Worm (Caenorhabditis elegans): ENCODE results near the gene rol-3.

Gene rol-3

DNA sequence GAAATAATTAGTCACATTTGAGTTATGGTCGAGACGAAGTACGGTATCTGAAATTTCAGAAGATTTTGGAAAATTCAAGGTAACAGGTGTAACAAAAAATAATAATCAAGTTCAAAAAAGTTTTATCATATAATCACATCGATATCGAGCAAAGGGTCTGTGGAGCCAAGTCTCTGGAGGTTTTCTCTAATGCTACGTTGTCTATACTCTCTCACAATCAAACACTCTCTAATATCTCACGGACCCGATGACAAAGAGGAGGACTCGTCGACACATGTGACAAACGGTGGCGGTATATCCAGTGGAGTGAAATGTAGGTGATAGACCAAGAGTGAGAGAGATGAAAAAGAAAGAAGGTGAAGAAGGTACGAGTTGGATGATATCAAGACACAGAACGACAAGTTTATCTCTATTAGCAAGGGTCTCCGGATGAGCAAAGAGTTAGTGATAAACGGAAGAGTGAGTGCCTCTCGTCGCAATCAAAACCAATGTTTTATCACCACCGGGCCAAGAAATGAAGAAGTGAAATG is 42.3 kb downstream of the rol-3 start, which contains the start of gene F20D6.10:
F20D6.10 (minus strand) TSS at position 51 of the 530 bp plus-strand sequence.
- peak; percentile 34 for TF ChIP-seq nhr-11 (tag; optimal IDR thresholded peaks at IDR 0.05)
- peak in 1 of 2 experiments; percentile 33 for TF ChIP-seq unc-62 (GFP tag; optimal IDR thresholded peaks at IDR 0.05 in 1 of 2)
- TF ChIP-seq unc-62 (tag; optimal IDR thresholded peaks at IDR 0.05), result no peak
- TF ChIP-seq hlh-30 (tag; optimal IDR thresholded peaks at IDR 0.05; ENCODE audit: insufficient read depth), result peak; percentile 41
- TF ChIP-seq spr-1 (tag; optimal IDR thresholded peaks at IDR 0.05), result no peak
- peak in 1 of 2 experiments; percentile 55 for TF ChIP-seq daf-16 (GFP tag; optimal IDR thresholded peaks at IDR 0.05)
- no peak for TF ChIP-seq daf-16 (tag; optimal IDR thresholded peaks at IDR 0.05)
- TF ChIP-seq rbr-2 (tag; optimal IDR thresholded peaks at IDR 0.05), result no peak
- peak; percentile 58 for TF ChIP-seq aha-1 (tag)

DNA sequence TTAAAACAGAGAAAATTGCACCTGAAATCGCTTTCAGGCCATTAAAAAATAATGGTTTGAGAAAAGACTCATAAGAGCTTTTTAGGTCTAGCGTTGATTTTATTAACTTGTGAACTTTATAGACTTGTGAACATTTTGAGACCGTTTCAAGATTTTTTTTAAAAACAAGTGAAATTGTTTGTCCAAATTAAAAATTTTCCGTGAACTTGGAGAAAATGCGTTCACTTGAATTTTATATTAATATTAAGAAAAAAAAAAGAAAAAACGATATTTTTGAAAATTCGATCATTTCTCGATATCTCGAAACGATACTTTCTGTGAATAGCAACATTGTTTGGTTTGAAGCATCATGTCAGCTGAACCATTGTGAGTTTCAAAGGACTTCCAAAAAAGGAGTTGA is 47.8 kb downstream of the rol-3 start, which contains the start of gene F20D6.1:
F20D6.1 (plus strand) TSS at position 301 of the 400 bp plus-strand sequence.
- TF ChIP-seq attf-4 (tag; optimal IDR thresholded peaks at IDR 0.05) (no peak), nhr-77 (tag; optimal IDR thresholded peaks at IDR 0.05) (no peak), ctbp-1 (GFP tag; IDR thresholded peaks at IDR 0.05) (no peak), nhr-48 (tag; optimal IDR thresholded peaks at IDR 0.05) (no peak), unc-62 (GFP tag; optimal IDR thresholded peaks at IDR 0.05 in 1 of 2) (no peak), unc-62 (tag; optimal IDR thresholded peaks at IDR 0.05) (no peak)

DNA sequence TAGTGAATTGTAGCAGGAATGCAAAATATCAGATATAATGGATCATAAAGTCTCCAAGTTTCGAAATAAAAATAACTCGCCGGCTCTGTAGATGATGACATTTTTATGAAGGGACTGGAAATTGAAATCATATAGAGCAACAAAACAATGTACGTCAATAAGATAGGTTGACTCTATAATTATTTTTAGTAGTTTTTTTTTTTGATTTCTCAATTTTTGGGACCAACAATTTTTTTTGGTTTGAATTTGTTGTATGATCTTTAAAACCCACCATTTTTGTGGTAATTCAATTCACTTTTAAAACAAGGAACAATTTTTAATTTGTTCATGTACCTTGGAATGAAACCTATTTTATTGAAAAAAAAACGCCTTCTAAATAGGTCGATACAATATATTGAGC is 48.2 kb downstream of the rol-3 start, which contains the start of gene F20D6.12:
F20D6.12 (minus strand) TSS at position 101 of the 400 bp plus-strand sequence.
- no peak for TF ChIP-seq ceh-28 (tag; optimal IDR thresholded peaks at IDR 0.05)
- TF ChIP-seq zfp-3 (GFP tag; conservative IDR thresholded peaks at IDR 0.05), result no peak
- no peak for TF ChIP-seq daf-16 (GFP tag; optimal IDR thresholded peaks at IDR 0.05)
- no peak for TF ChIP-seq daf-16 (tag; optimal IDR thresholded peaks at IDR 0.05)
- TF ChIP-seq lin-39 (tag; optimal IDR thresholded peaks at IDR 0.05), result no peak
- TF ChIP-seq mes-2 (tag; optimal IDR thresholded peaks at IDR 0.05; ENCODE audit: poor library complexity, severe bottlenecking), result no peak
- no peak for TF ChIP-seq lin-38 (GFP tag; IDR thresholded peaks at IDR 0.05)

DNA sequence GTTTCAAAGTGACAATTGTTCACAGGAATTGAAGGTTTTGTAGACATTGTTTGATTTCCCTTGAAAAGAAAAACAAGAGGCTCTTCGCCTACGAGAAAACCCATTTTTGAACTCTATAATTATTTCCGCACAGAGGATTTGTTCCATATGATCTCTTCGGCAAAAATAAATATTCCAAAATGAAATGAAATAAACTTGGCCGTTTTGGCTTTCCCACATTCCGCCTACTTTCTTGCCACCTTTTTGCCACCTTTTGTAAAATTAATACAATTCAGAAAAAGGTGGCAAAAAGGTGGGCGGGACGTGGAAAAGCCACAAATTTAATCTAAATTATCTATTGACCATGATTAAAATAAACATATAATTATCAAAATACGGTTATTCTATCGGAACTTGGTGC is 49.8 kb downstream of the rol-3 start, which contains the start of gene F20D6.15:
F20D6.15 (minus strand) TSS at position 47 of the 400 bp plus-strand sequence.
- TF ChIP-seq hif-1 (tag; optimal IDR thresholded peaks at IDR 0.05), result no peak
- peak; percentile 94 for TF ChIP-seq aha-1 (tag)
- TF ChIP-seq daf-19 (GFP tag; conservative IDR thresholded peaks at IDR 0.05), result no peak

DNA sequence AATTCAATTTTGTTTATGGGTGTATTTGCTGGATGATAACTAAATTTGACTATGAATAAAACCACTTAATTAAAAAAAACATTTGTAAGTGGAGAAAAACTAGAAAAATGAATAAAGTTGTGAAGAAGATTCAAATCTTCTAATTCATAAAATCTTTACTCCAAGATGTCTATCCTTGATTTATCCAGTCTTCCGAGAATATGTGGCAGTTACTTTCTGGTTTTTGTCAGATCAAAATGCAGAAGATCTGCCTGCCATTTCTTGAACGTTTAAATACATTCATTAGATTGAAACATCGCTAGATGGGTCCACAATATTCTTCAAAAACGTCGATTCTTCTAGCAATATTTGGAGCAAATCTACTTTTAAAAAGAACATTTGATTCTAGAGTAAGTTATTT is 52.5 kb downstream of the rol-3 start, which contains the start of gene F20D6.2:
F20D6.2 (plus strand) TSS at position 301 of the 400 bp plus-strand sequence.
- no peak for TF ChIP-seq fos-1 (tag; optimal IDR thresholded peaks at IDR 0.05)
- TF ChIP-seq spr-3 (GFP tag; optimal IDR thresholded peaks at IDR 0.05), result no peak
- no peak for TF ChIP-seq duxl-1 (tag; optimal IDR thresholded peaks at IDR 0.05; ENCODE audit: poor library complexity)
- peak; percentile 68 for TF ChIP-seq aha-1 (tag)
- TF ChIP-seq ces-1 (GFP tag; optimal IDR thresholded peaks at IDR 0.05), result no peak
- TF ChIP-seq T26A8.4 (GFP tag; IDR thresholded peaks at IDR 0.05), result no peak
- TF ChIP-seq pqm-1 (tag; optimal IDR thresholded peaks at IDR 0.05), result no peak
- TF ChIP-seq nhr-76 (tag; optimal IDR thresholded peaks at IDR 0.05), result no peak
- peak in 1 of 2 experiments; percentile 1 for TF ChIP-seq unc-62 (GFP tag; optimal IDR thresholded peaks at IDR 0.05 in 1 of 2)
- TF ChIP-seq unc-62 (tag; optimal IDR thresholded peaks at IDR 0.05), result no peak
- TF ChIP-seq snpc-4 (tag; optimal IDR thresholded peaks at IDR 0.05), result no peak
- TF ChIP-seq skn-1 (tag; optimal IDR thresholded peaks at IDR 0.05), result no peak
- no peak for TF ChIP-seq dpl-1 (GFP tag; optimal IDR thresholded peaks at IDR 0.05)

DNA sequence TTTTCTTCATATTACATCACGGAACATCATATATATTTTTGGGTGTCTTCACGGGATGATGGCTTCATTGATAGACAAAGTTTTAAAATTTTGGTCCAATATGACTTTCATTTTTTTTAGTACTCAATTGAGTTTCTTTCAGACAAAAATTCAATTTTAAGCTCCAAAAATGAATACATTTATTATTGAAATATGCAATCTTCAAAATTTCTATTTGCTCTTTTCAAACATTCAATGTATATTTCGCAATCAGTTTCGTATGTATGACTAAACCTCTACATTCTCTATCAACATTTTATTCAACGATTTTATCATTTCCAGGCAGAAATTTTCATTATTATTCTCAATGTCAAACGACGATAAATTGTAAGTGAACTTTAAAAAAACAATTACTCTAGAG is 54.8 kb downstream of the rol-3 start, which contains the start of gene srp-8:
srp-8 (plus strand) TSS at position 301 of the 400 bp plus-strand sequence.
- TF ChIP-seq zag-1 (tag; optimal IDR thresholded peaks at IDR 0.05) (no peak), zfp-2 (tag; optimal IDR thresholded peaks at IDR 0.05) (no peak), tag-97 (GFP tag; IDR thresholded peaks at IDR 0.05) (no peak), F10B5.3 (tag; optimal IDR thresholded peaks at IDR 0.05) (no peak), mdt-29 (GFP tag; IDR thresholded peaks at IDR 0.05) (no peak), attf-4 (tag; optimal IDR thresholded peaks at IDR 0.05) (no peak), duxl-1 (tag; optimal IDR thresholded peaks at IDR 0.05; ENCODE audit: poor library complexity) (no peak), ZK546.5 (tag; optimal IDR thresholded peaks at IDR 0.05) (no peak), F37D6.2 (tag; optimal IDR thresholded peaks at IDR 0.05) (no peak), dmd-6 (GFP tag; IDR thresholded peaks at IDR 0.05) (no peak), arid-1 (GFP tag; conservative IDR thresholded peaks at IDR 0.05) (no peak)

Data from whole organism, L4 larva.